Worm (Caenorhabditis elegans): ENCODE data around the gene math-45.

- no peak for TF ChIP-seq dao-5 (tag; optimal IDR thresholded peaks at IDR 0.05)
- TF ChIP-seq W03F9.2 (tag; optimal IDR thresholded peaks at IDR 0.05) = no peak
- no peak for TF ChIP-seq him-1 (tag; optimal IDR thresholded peaks at IDR 0.05)
These were observed 20.1 kb upstream of the math-45 start, which contains the start of gene fbxb-42 for ce11 chrII:1537321-1537720.

Data from whole organism, L4/young adult.